Fruit fly (Drosophila melanogaster) whole organism, embryonic: ENCODE data around the gene TwdlX.

Experiments
- Adf1 ChIP-seq: fragments of 200-800 bp; sonication (Bioruptor generic); IDR thresholded peaks from 2 replicates; pipeline ENCODE4 v1.3.6; 2022; ENCODE audit warnings: missing biosample characterization, missing genetic modification characterization
- CG10366 ChIP-seq: fragments of 200-800 bp; sonication (Bioruptor generic); IDR thresholded peaks from 2 replicates; pipeline ENCODE4 v1.3.6; 2022; ENCODE audit warnings: missing biosample characterization, missing genetic modification characterization
- CG13424 ChIP-seq: fragments of 200-800 bp; sonication (Bioruptor generic); optimal IDR thresholded peaks from 2 replicates; lab custom pipeline; 2019; ENCODE audit warnings: missing biosample characterization, mild to moderate bottlenecking, missing genetic modification characterization, moderate library complexity
- CG14965 ChIP-seq: fragments of 200-800 bp; sonication (Bioruptor generic); optimal IDR thresholded peaks from 2 replicates; lab custom pipeline; 2016; ENCODE audit warnings: missing biosample characterization, missing genetic modification characterization, borderline replicate concordance
- CG15011 ChIP-seq: fragments of 200-800 bp; sonication (Bioruptor generic); optimal IDR thresholded peaks from 3 replicates; lab custom pipeline; 2018; ENCODE audit warnings: missing biosample characterization, mild to moderate bottlenecking, missing genetic modification characterization
- CG16863 ChIP-seq: fragments of 200-800 bp; sonication (Bioruptor generic); optimal IDR thresholded peaks from 3 replicates; lab custom pipeline; 2016; ENCODE audit warnings: missing biosample characterization, missing genetic modification characterization
- CG18262 ChIP-seq: fragments of 200-800 bp; optimal IDR thresholded peaks from 3 replicates; lab custom pipeline; 2019; ENCODE audit warnings: missing biosample characterization, mild to moderate bottlenecking, missing genetic modification characterization, moderate library complexity
- CG3065 ChIP-seq: fragments of 200-800 bp; sonication (Bioruptor generic); optimal IDR thresholded peaks from 2 replicates; lab custom pipeline; 2016; ENCODE audit warnings: missing biosample characterization, missing genetic modification characterization
- CG4360 ChIP-seq: fragments of 200-800 bp; sonication (Bioruptor generic); IDR thresholded peaks from 2 replicates; pipeline ENCODE4 v1.3.6; 2022; ENCODE audit warnings: missing biosample characterization, missing genetic modification characterization
- CG4424 ChIP-seq: fragments of 200-800 bp; sonication (Bioruptor generic); optimal IDR thresholded peaks from 3 replicates; lab custom pipeline; 2016; ENCODE audit warnings: missing biosample characterization, missing genetic modification characterization
- CG5180 ChIP-seq: fragments of 200-800 bp; sonication (Bioruptor generic); optimal IDR thresholded peaks from 3 replicates; lab custom pipeline; 2017; ENCODE audit warnings: missing biosample characterization, missing genetic modification characterization, mild to moderate bottlenecking, moderate library complexity, missing genetic modification reagents
- CG7271 ChIP-seq: fragments of 200-800 bp; sonication (Bioruptor generic); optimal IDR thresholded peaks from 2 replicates; lab custom pipeline; 2018; ENCODE audit warnings: missing biosample characterization, mild to moderate bottlenecking, missing genetic modification characterization, moderate library complexity
- CG7963 ChIP-seq: fragments of 200-800 bp; sonication (Bioruptor generic); IDR thresholded peaks from 3 replicates; pipeline ENCODE4 v1.3.6; 2022; ENCODE audit warnings: missing biosample characterization, missing genetic modification characterization; ENCODE audit not compliant: partially characterized antibody
- CG8089 ChIP-seq: fragments of 200-800 bp; sonication (Bioruptor generic); optimal IDR thresholded peaks from 3 replicates; lab custom pipeline; 2016; ENCODE audit warnings: missing biosample characterization, missing genetic modification characterization
- CG8290 ChIP-seq, 3 experiments: fragments of 200-800 bp; sonication (Bioruptor generic); optimal IDR thresholded peaks; 2 replicates each; lab custom pipeline; 2016 to 2019; ENCODE audit warnings: missing biosample characterization in 3 of 3, missing genetic modification characterization in 3 of 3, mild to moderate bottlenecking in 2 of 3, moderate library complexity in 1 of 3
- CG8359 ChIP-seq: fragments of 200-800 bp; sonication (Bioruptor generic); optimal IDR thresholded peaks from 2 replicates; lab custom pipeline; 2017; ENCODE audit warnings: missing biosample characterization, mild to moderate bottlenecking, missing genetic modification characterization, borderline replicate concordance
- CG9876 ChIP-seq: fragments of 200-800 bp; sonication (Bioruptor generic); optimal IDR thresholded peaks from 2 replicates; lab custom pipeline; 2016; ENCODE audit warnings: missing biosample characterization, missing genetic modification characterization
- Chrac-16 ChIP-seq: fragments of 200-800 bp; sonication (Bioruptor generic); optimal IDR thresholded peaks from 3 replicates; lab custom pipeline; 2016; ENCODE audit warnings: missing biosample characterization, missing genetic modification characterization
- Ets65A ChIP-seq: fragments of 200-800 bp; sonication (Bioruptor generic); peaks from one replicate; lab custom pipeline; 2016; ENCODE audit warnings: missing biosample characterization, missing genetic modification characterization
- H15 ChIP-seq: fragments of 200-800 bp; sonication (Bioruptor generic); IDR thresholded peaks from 3 replicates; pipeline ENCODE4 v1.3.6; 2022; ENCODE audit warnings: missing biosample characterization, missing genetic modification characterization
- H2.0 ChIP-seq: fragments of 200-800 bp; sonication (Bioruptor generic); IDR thresholded peaks from 2 replicates; pipeline ENCODE4 v1.3.6; 2022; ENCODE audit warnings: missing biosample characterization, missing genetic modification characterization
- Lhr ChIP-seq: fragments of 200-800 bp; sonication (Bioruptor generic); optimal IDR thresholded peaks from 3 replicates; lab custom pipeline; 2017; ENCODE audit warnings: mild to moderate bottlenecking, missing biosample characterization, missing genetic modification reagents, missing genetic modification characterization
- Lim3 ChIP-seq: fragments of 200-800 bp; sonication (Bioruptor generic); IDR thresholded peaks from 2 replicates; pipeline ENCODE4 v1.3.6; 2022; ENCODE audit warnings: missing biosample characterization, missing genetic modification characterization
- Lpt ChIP-seq: fragments of >200 bp; optimal IDR thresholded peaks from 2 replicates; lab custom pipeline; 2018; ENCODE audit warnings: missing biosample characterization, missing genetic modification characterization
- NFAT ChIP-seq: fragments of 200-800 bp; sonication (Bioruptor generic); IDR thresholded peaks from 2 replicates; pipeline ENCODE4 v1.3.6; 2022; ENCODE audit warnings: missing biosample characterization, missing genetic modification characterization
- Poxn ChIP-seq: fragments of 200-800 bp; sonication (Bioruptor generic); IDR thresholded peaks from 2 replicates; pipeline ENCODE4 v1.3.6; 2022; ENCODE audit warnings: missing biosample characterization, missing genetic modification characterization
- Ptx1 ChIP-seq: fragments of 200-800 bp; sonication (Bioruptor generic); IDR thresholded peaks from 2 replicates; pipeline ENCODE4 v1.3.6; 2022; ENCODE audit warnings: missing biosample characterization, missing genetic modification characterization
- Sox100B ChIP-seq: fragments of 200-800 bp; sonication (Bioruptor generic); optimal IDR thresholded peaks from 3 replicates; lab custom pipeline; 2018; ENCODE audit warnings: missing biosample characterization, mild to moderate bottlenecking, missing genetic modification characterization
- TFAM ChIP-seq: fragments of 200-800 bp; sonication (Bioruptor generic); optimal IDR thresholded peaks from 2 replicates; lab custom pipeline; 2017; ENCODE audit warnings: missing biosample characterization, missing genetic modification characterization, inconsistent platforms
- Tbp ChIP-seq: fragments of >200 bp; optimal IDR thresholded peaks from 2 replicates; lab custom pipeline; 2018; ENCODE audit warnings: missing biosample characterization, missing genetic modification characterization
- ase ChIP-seq: fragments of 200-800 bp; sonication (Bioruptor generic); IDR thresholded peaks from 3 replicates; pipeline ENCODE4 v1.3.6; 2022; ENCODE audit warnings: missing biosample characterization, missing genetic modification characterization
- bab2 ChIP-seq: fragments of 200-800 bp; sonication (Bioruptor generic); optimal IDR thresholded peaks from 2 replicates; lab custom pipeline; 2016; ENCODE audit warnings: missing biosample characterization, missing genetic modification characterization
- bbx ChIP-seq: fragments of 200-800 bp; sonication (Bioruptor generic); IDR thresholded peaks from 2 replicates; pipeline ENCODE4 v1.3.6; 2022; ENCODE audit warnings: missing biosample characterization, missing genetic modification characterization; ENCODE audit not compliant: partially characterized antibody
- cas ChIP-seq: fragments of 200-800 bp; sonication (Bioruptor generic); IDR thresholded peaks from 2 replicates; pipeline ENCODE4 v1.3.6; 2022; ENCODE audit warnings: missing biosample characterization, missing genetic modification characterization
- chm ChIP-seq: fragments of 200-800 bp; sonication (Bioruptor generic); IDR thresholded peaks from 2 replicates; pipeline ENCODE4 v1.3.6; 2022; ENCODE audit warnings: missing biosample characterization, missing genetic modification characterization
- da ChIP-seq: fragments of 200-800 bp; sonication (Bioruptor generic); optimal IDR thresholded peaks from 2 replicates; lab custom pipeline; 2016; ENCODE audit warnings: missing biosample characterization, missing genetic modification characterization
- dimm ChIP-seq: fragments of 200-800 bp; sonication (Bioruptor generic); IDR thresholded peaks from 2 replicates; pipeline ENCODE4 v1.3.6; 2022; ENCODE audit warnings: missing biosample characterization, missing genetic modification characterization
- fd3F ChIP-seq: fragments of 200-800 bp; sonication (Bioruptor generic); optimal IDR thresholded peaks from 2 replicates; lab custom pipeline; 2018; ENCODE audit warnings: missing biosample characterization, mild to moderate bottlenecking, missing genetic modification characterization, moderate library complexity
- gcm ChIP-seq: fragments of 200-800 bp; sonication (Bioruptor generic); optimal IDR thresholded peaks from 2 replicates; lab custom pipeline; 2019; ENCODE audit warnings: missing biosample characterization, mild to moderate bottlenecking, missing genetic modification characterization, moderate library complexity
- grau ChIP-seq: fragments of 200-800 bp; optimal IDR thresholded peaks from 3 replicates; lab custom pipeline; 2019; ENCODE audit warnings: missing biosample characterization, mild to moderate bottlenecking, missing genetic modification characterization, moderate library complexity
- gro ChIP-seq: fragments of 200-800 bp; sonication (Bioruptor generic); optimal IDR thresholded peaks from 2 replicates; lab custom pipeline; 2016; ENCODE audit warnings: missing biosample characterization, missing genetic modification characterization
- hkb ChIP-seq, 2 experiments: fragments of 200-800 bp in 1 of 2; fragments of >200 bp in 1 of 2; sonication (Bioruptor generic) in 1 of 2; IDR thresholded peaks in 1 of 2; optimal IDR thresholded peaks in 1 of 2; 2 replicates each; pipeline versions ENCODE4 v1.3.6 to Lab custom; 2017 to 2022; ENCODE audit warnings: missing biosample characterization in 1 of 2, missing genetic modification characterization in 1 of 2
- lov ChIP-seq, 2 experiments: fragments of 200-800 bp in 1 of 2; fragments of >200 bp in 1 of 2; sonication (Bioruptor generic) in 1 of 2; IDR thresholded peaks in 1 of 2; optimal IDR thresholded peaks in 1 of 2; 2 replicates in 1 of 2; 3 replicates in 1 of 2; pipeline versions ENCODE4 v1.3.6 to Lab custom; 2017 to 2022; ENCODE audit warnings: missing biosample characterization in 1 of 2, missing genetic modification characterization in 1 of 2
- mirr ChIP-seq: fragments of 200-800 bp; sonication (Bioruptor generic); optimal IDR thresholded peaks from 3 replicates; lab custom pipeline; 2018; ENCODE audit warnings: missing biosample characterization, mild to moderate bottlenecking, missing genetic modification characterization
- pzg ChIP-seq: fragments of 200-800 bp; sonication (Bioruptor generic); optimal IDR thresholded peaks from 3 replicates; lab custom pipeline; 2018; ENCODE audit warnings: missing biosample characterization, mild to moderate bottlenecking, missing genetic modification characterization, moderate library complexity
- salm ChIP-seq: fragments of 200-800 bp; sonication (Bioruptor generic); optimal IDR thresholded peaks from 2 replicates; lab custom pipeline; 2018; ENCODE audit warnings: missing biosample characterization, mild to moderate bottlenecking, missing genetic modification characterization
- sd ChIP-seq: fragments of 200-800 bp; sonication (Bioruptor generic); optimal IDR thresholded peaks from 3 replicates; lab custom pipeline; 2018; ENCODE audit warnings: missing biosample characterization, mild to moderate bottlenecking, missing genetic modification characterization, moderate library complexity
- sisA ChIP-seq: fragments of 200-800 bp; sonication (Bioruptor generic); IDR thresholded peaks from 2 replicates; pipeline ENCODE4 v1.3.6; 2022; ENCODE audit warnings: missing biosample characterization, missing genetic modification characterization
- trem ChIP-seq: fragments of 200-800 bp; optimal IDR thresholded peaks from 3 replicates; lab custom pipeline; 2019; ENCODE audit warnings: missing biosample characterization, mild to moderate bottlenecking, missing genetic modification characterization, moderate library complexity
- tup ChIP-seq: fragments of 200-800 bp; sonication (Bioruptor generic); optimal IDR thresholded peaks from 2 replicates; lab custom pipeline; 2016; ENCODE audit warnings: missing biosample characterization, mild to moderate bottlenecking, missing genetic modification characterization, moderate library complexity
- vfl ChIP-seq: fragments of 200-800 bp; sonication (Bioruptor generic); optimal IDR thresholded peaks from 2 replicates; lab custom pipeline; 2016; ENCODE audit warnings: missing biosample characterization, missing genetic modification characterization

The TwdlX gene

dm6 chrX:16746824-16747223 lies 15.9 kb downstream of the TwdlX start (continued):
- TF ChIP-seq hkb (optimal IDR thresholded peaks at IDR 0.05; lab: Kevin White, UChicago), result no peak
- TF ChIP-seq hkb (GFP tag; IDR thresholded peaks at IDR 0.05; lab: Robert Waterston, UW), result 0 out of 2 replicates have a peak, but pooled peaks have one; percentile 25
- no peak for TF ChIP-seq Tbp
- peak; percentile 71 for TF ChIP-seq CG8290 (GFP tag; optimal IDR thresholded peaks at IDR 0.05; lab: Kevin White, UChicago)
- no peak for TF ChIP-seq CG8290 (tag; optimal IDR thresholded peaks at IDR 0.05; lab: Kevin White, UChicago)
- TF ChIP-seq NFAT, result no peak
- no peak for TF ChIP-seq dimm
- no peak for TF ChIP-seq TFAM (GFP tag; lab: Kevin White, UChicago)
- TF ChIP-seq Ptx1, result no peak
- TF ChIP-seq Ets65A, result peak; percentile 3
- TF ChIP-seq sisA (GFP tag; lab: Robert Waterston, UW), result no peak
- no peak for TF ChIP-seq Adf1 (GFP tag; lab: Robert Waterston, UW)
- no peak for TF ChIP-seq Lim3 (GFP tag; lab: Robert Waterston, UW)
- TF ChIP-seq vfl (GFP tag; lab: Kevin White, UChicago), result no peak
- no peak for TF ChIP-seq CG16863
- no peak for TF ChIP-seq CG8089 (GFP tag; lab: Kevin White, UChicago)
- no peak for TF ChIP-seq CG4360
- TF ChIP-seq salm, result no peak
- no peak for TF ChIP-seq CG13424
- TF ChIP-seq trem, result peak; percentile 69
- TF ChIP-seq fd3F (GFP tag; lab: Kevin White, UChicago), result no peak
- no peak for TF ChIP-seq gcm
- no peak for TF ChIP-seq Lpt (GFP tag; lab: Kevin White, UChicago)
- TF ChIP-seq H15, result no peak
- no peak for TF ChIP-seq CG7271 (tag; lab: Kevin White, UChicago)
- no peak for TF ChIP-seq lov (optimal IDR thresholded peaks at IDR 0.05; lab: Kevin White, UChicago)
- 0 out of 3 replicates have a peak, but pooled peaks have one; percentile 42 for TF ChIP-seq lov (GFP tag; IDR thresholded peaks at IDR 0.05; lab: Robert Waterston, UW)
- TF ChIP-seq Sox100B (GFP tag; lab: Kevin White, UChicago), result peak; percentile 11
- TF ChIP-seq CG4424 (GFP tag; lab: Kevin White, UChicago), result peak; percentile 34
- TF ChIP-seq pzg, result no peak
- no peak for TF ChIP-seq bab2 (GFP tag; lab: Kevin White, UChicago)
- TF ChIP-seq Chrac-16, result no peak
- TF ChIP-seq gro (GFP tag; lab: Kevin White, UChicago), result no peak
- TF ChIP-seq chm (GFP tag; lab: Robert Waterston, UW), result 0 out of 2 replicates have a peak, but pooled peaks have one; percentile 14
- TF ChIP-seq ase (GFP tag; lab: Robert Waterston, UW), result no peak
- no peak for TF ChIP-seq CG10366 (GFP tag; lab: Robert Waterston, UW)
- TF ChIP-seq CG8359 (GFP tag; lab: Kevin White, UChicago), result peak; percentile 8
- TF ChIP-seq mirr (GFP tag; lab: Kevin White, UChicago), result no peak
- TF ChIP-seq CG14965 (GFP tag; lab: Kevin White, UChicago), result peak; percentile 93
- no peak for TF ChIP-seq CG3065 (GFP tag; lab: Kevin White, UChicago)
- no peak for TF ChIP-seq H2.0
- TF ChIP-seq CG7963 (GFP tag; lab: Robert Waterston, UW), result no peak
- TF ChIP-seq cas (GFP tag; lab: Robert Waterston, UW), result no peak
- TF ChIP-seq Lhr (GFP tag; lab: Kevin White, UChicago), result no peak
- no peak for TF ChIP-seq CG15011
- TF ChIP-seq CG5180, result no peak
- TF ChIP-seq tup (GFP tag; lab: Kevin White, UChicago), result no peak
- no peak for TF ChIP-seq Poxn (GFP tag; lab: Robert Waterston, UW)
- no peak for TF ChIP-seq CG9876
- TF ChIP-seq da (GFP tag; lab: Kevin White, UChicago), result no peak
- no peak for TF ChIP-seq grau (tag; lab: Kevin White, UChicago)
- no peak for TF ChIP-seq bbx (GFP tag; lab: Robert Waterston, UW)
- TF ChIP-seq sd (tag; lab: Kevin White, UChicago), result no peak
- no peak for TF ChIP-seq CG18262 (tag; lab: Kevin White, UChicago)
